Fruit fly (Drosophila melanogaster) whole organism, prepupa: ENCODE results near the gene CG13403.

Source experiments
- Blimp-1 ChIP-seq: fragments of 200-800 bp; sonication (Bioruptor generic); optimal IDR thresholded peaks from 3 replicates; lab custom pipeline; 2017; ENCODE audit warnings: missing biosample characterization, missing genetic modification characterization, mild to moderate bottlenecking, moderate library complexity, missing genetic modification reagents
- CG11294 ChIP-seq: fragments of 200-800 bp; sonication (Bioruptor generic); IDR thresholded peaks from 2 replicates; pipeline ENCODE4 v1.3.6; 2022; ENCODE audit warnings: missing biosample characterization, missing genetic modification characterization
- CG11762 ChIP-seq: fragments of 200-800 bp; sonication (Bioruptor generic); optimal IDR thresholded peaks from 3 replicates; lab custom pipeline; 2016; ENCODE audit warnings: missing biosample characterization, missing genetic modification characterization; ENCODE audit not compliant: insufficient read depth
- CG11902 ChIP-seq: fragments of 200-800 bp; sonication (Bioruptor generic); optimal IDR thresholded peaks from 3 replicates; lab custom pipeline; 2016; ENCODE audit warnings: missing biosample characterization, missing genetic modification characterization
- CG15336 ChIP-seq: fragments of 200-800 bp; sonication (Bioruptor generic); IDR thresholded peaks from 2 replicates; pipeline ENCODE4 v1.3.6; 2022; ENCODE audit warnings: missing biosample characterization, missing genetic modification characterization
- CG1621 ChIP-seq: fragments of 200-800 bp; sonication (Bioruptor generic); optimal IDR thresholded peaks from 3 replicates; lab custom pipeline; 2018; ENCODE audit warnings: missing biosample characterization, mild to moderate bottlenecking, missing genetic modification characterization
- CG16779 ChIP-seq: fragments of 200-800 bp; sonication (Bioruptor generic); optimal IDR thresholded peaks from 3 replicates; lab custom pipeline; 2017; ENCODE audit warnings: missing biosample characterization, mild to moderate bottlenecking, missing genetic modification characterization
- CG32006 ChIP-seq: fragments of 200-800 bp; sonication (Bioruptor generic); optimal IDR thresholded peaks from 3 replicates; lab custom pipeline; 2017; ENCODE audit warnings: missing biosample characterization, mild to moderate bottlenecking, missing genetic modification characterization
- CG3919 ChIP-seq: fragments of 200-800 bp; sonication (Bioruptor generic); optimal IDR thresholded peaks from 3 replicates; lab custom pipeline; 2016; ENCODE audit warnings: missing biosample characterization, missing genetic modification characterization
- CG4318 ChIP-seq: fragments of 200-800 bp; sonication (Bioruptor generic); optimal IDR thresholded peaks from 3 replicates; lab custom pipeline; 2017; ENCODE audit warnings: missing biosample characterization, mild to moderate bottlenecking, missing genetic modification characterization
- CG6163 ChIP-seq: fragments of 200-800 bp; sonication (Bioruptor generic); IDR thresholded peaks from 3 replicates; pipeline ENCODE4 v1.3.6; 2022; ENCODE audit warnings: missing biosample characterization, missing genetic modification characterization
- CG6792 ChIP-seq: fragments of 200-800 bp; sonication (Bioruptor generic); optimal IDR thresholded peaks from 3 replicates; lab custom pipeline; 2016; ENCODE audit warnings: missing biosample characterization, missing genetic modification characterization
- CG6808 ChIP-seq: fragments of 200-800 bp; sonication (Bioruptor generic); optimal IDR thresholded peaks from 3 replicates; lab custom pipeline; 2017; ENCODE audit warnings: missing biosample characterization, missing genetic modification characterization, mild to moderate bottlenecking, moderate library complexity, missing genetic modification reagents
- CG6854 ChIP-seq: fragments of 200-800 bp; sonication (Bioruptor generic); optimal IDR thresholded peaks from 2 replicates; lab custom pipeline; 2017; ENCODE audit warnings: missing biosample characterization, mild to moderate bottlenecking, missing genetic modification characterization
- CG8119 ChIP-seq: fragments of 200-800 bp; sonication (Bioruptor generic); IDR thresholded peaks from 3 replicates; pipeline ENCODE4 v1.3.6; 2022; ENCODE audit warnings: missing biosample characterization, missing genetic modification characterization
- CG8632 ChIP-seq: fragments of 200-800 bp; sonication (Bioruptor generic); optimal IDR thresholded peaks from 3 replicates; lab custom pipeline; 2016; ENCODE audit warnings: missing biosample characterization, missing genetic modification characterization
- CG9139 ChIP-seq: fragments of 200-800 bp; sonication (Bioruptor generic); optimal IDR thresholded peaks from 3 replicates; lab custom pipeline; 2017; ENCODE audit warnings: missing biosample characterization, mild to moderate bottlenecking, missing genetic modification characterization
- Eip78C ChIP-seq: fragments of 200-800 bp; sonication (Bioruptor generic); peaks from one replicate; lab custom pipeline; 2016; ENCODE audit warnings: missing biosample characterization, missing genetic modification characterization
- Eip93F ChIP-seq: fragments of 200-800 bp; sonication (Bioruptor generic); optimal IDR thresholded peaks from 2 replicates; lab custom pipeline; 2016; ENCODE audit warnings: missing biosample characterization, mild to moderate bottlenecking, missing genetic modification characterization
- Ets21C ChIP-seq: fragments of 200-800 bp; sonication (Bioruptor generic); optimal IDR thresholded peaks from 3 replicates; lab custom pipeline; 2016; ENCODE audit warnings: missing biosample characterization, missing genetic modification characterization
- Hr4 ChIP-seq: fragments of 200-800 bp; sonication (Bioruptor generic); optimal IDR thresholded peaks from 3 replicates; lab custom pipeline; 2016; ENCODE audit warnings: missing biosample characterization, missing genetic modification characterization
- Lpt ChIP-seq: fragments of 200-800 bp; sonication (Bioruptor generic); optimal IDR thresholded peaks from 3 replicates; lab custom pipeline; 2016; ENCODE audit warnings: missing biosample characterization, missing genetic modification characterization
- Met ChIP-seq: fragments of 200-800 bp; sonication (Bioruptor generic); optimal IDR thresholded peaks from 3 replicates; lab custom pipeline; 2016; ENCODE audit warnings: missing biosample characterization, missing genetic modification characterization
- Sox14 ChIP-seq: fragments of 200-800 bp; sonication (Bioruptor generic); optimal IDR thresholded peaks from 3 replicates; lab custom pipeline; 2016; ENCODE audit warnings: missing biosample characterization, missing genetic modification characterization
- Sox15 ChIP-seq: fragments of 200-800 bp; sonication (Bioruptor generic); optimal IDR thresholded peaks from 3 replicates; lab custom pipeline; 2016; ENCODE audit warnings: missing biosample characterization, missing genetic modification characterization
- achi ChIP-seq: fragments of 200-800 bp; sonication (Bioruptor generic); optimal IDR thresholded peaks from 3 replicates; lab custom pipeline; 2016; ENCODE audit warnings: missing biosample characterization, missing genetic modification characterization
- acj6 ChIP-seq: fragments of 200-800 bp; sonication (Bioruptor generic); optimal IDR thresholded peaks from 3 replicates; lab custom pipeline; 2016; ENCODE audit warnings: missing biosample characterization, missing genetic modification characterization
- cyc ChIP-seq: fragments of 200-800 bp; sonication (Bioruptor generic); optimal IDR thresholded peaks from 3 replicates; lab custom pipeline; 2016; ENCODE audit warnings: missing biosample characterization, missing genetic modification characterization
- dac ChIP-seq: fragments of 200-800 bp; sonication (Bioruptor generic); optimal IDR thresholded peaks from 2 replicates; lab custom pipeline; 2017; ENCODE audit warnings: missing biosample characterization, mild to moderate bottlenecking, missing genetic modification characterization
- dsx ChIP-seq: fragments of 200-800 bp; optimal IDR thresholded peaks from 3 replicates; lab custom pipeline; 2019; ENCODE audit warnings: missing biosample characterization, mild to moderate bottlenecking, missing genetic modification characterization, moderate library complexity; ENCODE audit not compliant: poor library complexity, severe bottlenecking
- eg ChIP-seq: fragments of 200-800 bp; sonication (Bioruptor generic); IDR thresholded peaks from 3 replicates; pipeline ENCODE4 v1.3.6; 2022; ENCODE audit warnings: missing biosample characterization, missing genetic modification characterization
- fd59A ChIP-seq: fragments of 200-800 bp; sonication (Bioruptor generic); optimal IDR thresholded peaks from 2 replicates; lab custom pipeline; 2017; ENCODE audit warnings: missing biosample characterization, mild to moderate bottlenecking, missing genetic modification characterization, missing genetic modification reagents
- lz ChIP-seq: fragments of 200-800 bp; sonication (Bioruptor generic); optimal IDR thresholded peaks from 3 replicates; lab custom pipeline; 2016; ENCODE audit warnings: missing biosample characterization, missing genetic modification characterization
- net ChIP-seq: fragments of 200-800 bp; sonication (Bioruptor generic); optimal IDR thresholded peaks from 3 replicates; lab custom pipeline; 2016; ENCODE audit warnings: missing biosample characterization, missing genetic modification characterization
- salr ChIP-seq, 2 experiments: fragments of 200-800 bp; sonication (Bioruptor generic); optimal IDR thresholded peaks; 3 replicates each; lab custom pipeline; 2016 to 2018; ENCODE audit warnings: missing biosample characterization in 2 of 2, missing genetic modification characterization in 2 of 2, mild to moderate bottlenecking in 1 of 2
- spab ChIP-seq: fragments of 200-800 bp; sonication (Bioruptor generic); optimal IDR thresholded peaks from 2 replicates; lab custom pipeline; 2017; ENCODE audit warnings: missing biosample characterization, mild to moderate bottlenecking, missing genetic modification characterization, missing genetic modification reagents
- ss ChIP-seq, 2 experiments: fragments of 200-800 bp; sonication (Bioruptor generic); optimal IDR thresholded peaks; 2 replicates in 1 of 2; 3 replicates in 1 of 2; lab custom pipeline; 2017 to 2018; ENCODE audit warnings: mild to moderate bottlenecking in 2 of 2, missing biosample characterization in 2 of 2, missing genetic modification characterization in 2 of 2, moderate library complexity in 1 of 2
- svp ChIP-seq: fragments of 200-800 bp; sonication (Bioruptor generic); peaks from one replicate; lab custom pipeline; 2016; ENCODE audit warnings: missing biosample characterization, missing genetic modification characterization

The CG13403 gene

DNA sequence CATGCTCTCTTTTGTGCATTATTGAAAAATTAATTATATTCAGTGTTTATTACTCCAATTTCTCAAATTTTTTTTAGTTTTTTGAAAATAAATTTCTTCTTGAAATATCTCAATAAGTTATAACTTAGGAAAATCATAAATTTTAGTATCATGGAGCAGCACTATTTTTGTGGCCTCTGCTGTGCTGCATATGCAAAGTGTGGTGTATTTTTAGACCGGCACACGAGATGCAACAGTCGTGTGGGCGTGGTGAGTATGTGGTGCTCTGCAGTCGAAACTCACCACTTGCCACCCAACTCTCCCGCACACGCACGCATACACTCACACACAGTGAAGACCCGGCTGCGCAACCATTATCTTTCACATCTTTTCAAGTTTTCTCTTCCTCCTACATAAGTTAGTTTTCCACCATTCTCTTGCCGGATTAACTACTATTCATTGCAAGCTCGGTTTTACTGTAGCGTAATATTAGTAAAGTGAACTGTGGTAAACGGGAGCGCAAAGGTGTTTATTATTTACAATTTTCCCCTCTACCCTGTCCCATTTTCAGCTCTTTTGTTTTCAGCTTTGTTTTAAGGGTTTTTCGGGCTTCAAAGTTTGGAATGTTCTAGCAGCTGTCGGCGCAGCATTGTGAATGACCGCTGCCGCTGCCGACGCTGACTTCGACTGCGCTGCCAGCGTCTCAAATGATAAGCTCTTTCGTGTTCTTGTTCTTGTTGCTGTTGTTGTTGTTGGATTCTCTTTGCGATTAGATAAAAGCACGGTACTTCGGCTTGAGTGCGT is 16.8 kb upstream of the CG13403 start (continued):
- peak; percentile 57 for TF ChIP-seq CG11762
- peak; percentile 40 for TF ChIP-seq Lpt (GFP tag; lab: Kevin White, UChicago)
- peak; percentile 59 for TF ChIP-seq CG1621
- TF ChIP-seq svp (GFP tag; lab: Kevin White, UChicago), result peak; percentile 87
- peak; percentile 18; the same call in 1 of the 2 replicates for TF ChIP-seq CG11294
- TF ChIP-seq Eip93F, result no peak
- TF ChIP-seq CG4318 (GFP tag; lab: Kevin White, UChicago), result no peak
- peak; percentile 71 for TF ChIP-seq CG32006 (GFP tag; lab: Kevin White, UChicago)
- peak; percentile 96 for TF ChIP-seq Eip78C (GFP tag; lab: Kevin White, UChicago)
- TF ChIP-seq CG9139 (GFP tag; lab: Kevin White, UChicago), result peak; percentile 72
- peak; percentile 62 for TF ChIP-seq CG6854
- TF ChIP-seq lz, result peak; percentile 69
- peak; percentile 71 for TF ChIP-seq CG16779
- TF ChIP-seq fd59A, result peak; percentile 56
- peak; percentile 79 for TF ChIP-seq net
- TF ChIP-seq CG8119 (GFP tag; lab: Robert Waterston, UW), result peak; percentile 82
- peak; percentile 73 for TF ChIP-seq Hr4 (GFP tag; lab: Kevin White, UChicago)
- TF ChIP-seq Sox14 (GFP tag; lab: Kevin White, UChicago), result peak; percentile 59
- TF ChIP-seq CG6792 (GFP tag; lab: Kevin White, UChicago), result peak; percentile 64
- TF ChIP-seq cyc (GFP tag; lab: Kevin White, UChicago), result peak; percentile 65
- peak; percentile 74 for TF ChIP-seq acj6 (GFP tag; lab: Kevin White, UChicago)
- no peak for TF ChIP-seq Ets21C (GFP tag; lab: Kevin White, UChicago)
- TF ChIP-seq CG3919, result peak; percentile 77
- TF ChIP-seq salr (GFP tag; optimal IDR thresholded peaks at IDR 0.05; lab: Kevin White, UChicago), result peak; percentile 25 to 63
- TF ChIP-seq CG11902 (GFP tag; lab: Kevin White, UChicago), result peak; percentile 30
- TF ChIP-seq achi (GFP tag; lab: Kevin White, UChicago), result peak; percentile 64
- TF ChIP-seq CG6808 (GFP tag; lab: Kevin White, UChicago), result peak; percentile 74

DNA sequence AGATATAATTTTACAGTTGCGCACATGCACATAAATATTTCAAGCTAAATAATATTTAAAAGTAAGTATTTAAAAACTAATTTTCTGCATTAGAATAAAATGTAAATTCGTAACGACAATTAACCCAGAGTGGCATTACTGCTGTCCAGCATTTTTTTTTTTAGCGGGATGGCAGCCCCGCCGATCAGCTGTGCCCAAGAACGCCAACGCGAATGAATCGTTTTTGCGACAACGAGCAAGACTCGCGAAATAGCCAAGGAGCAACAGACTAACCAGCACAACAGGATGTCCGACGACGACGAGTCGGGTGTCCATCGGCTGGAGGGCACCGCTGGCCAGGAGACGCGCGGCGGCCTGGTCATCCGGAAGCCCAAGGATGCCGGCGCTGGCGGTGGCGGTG is 9.4 kb upstream of the CG13403 start, which contains the start of gene Prp16:
Prp16 (plus strand) TSS at position 185 of the 400 bp plus-strand sequence.
- TF ChIP-seq dsx (GFP tag; lab: Kevin White, UChicago) (no peak), CG8632 (GFP tag; lab: Kevin White, UChicago) (no peak), Met (GFP tag; lab: Kevin White, UChicago) (no peak), CG3919 (no peak), Blimp-1 (GFP tag; lab: Kevin White, UChicago) (no peak), CG6163 (GFP tag; lab: Robert Waterston, UW) (no peak), eg (GFP tag; lab: Robert Waterston, UW) (no peak), lz (no peak), net (no peak), ss (GFP tag; optimal IDR thresholded peaks at IDR 0.05; lab: Kevin White, UChicago) (no peak), CG6854 (no peak), spab (GFP tag; lab: Kevin White, UChicago) (no peak), Ets21C (GFP tag; lab: Kevin White, UChicago) (no peak), CG15336 (GFP tag; lab: Robert Waterston, UW) (no peak), Sox15 (GFP tag; lab: Kevin White, UChicago) (no peak), dac (GFP tag; lab: Kevin White, UChicago) (no peak)
